Fruit fly (Drosophila melanogaster) whole organism: ENCODE data around the gene daed.

Experiments
- CG8478 ChIP-seq: fragments of >200 bp; optimal IDR thresholded peaks from 2 replicates; lab custom pipeline; 2018; ENCODE audit warnings: inconsistent platforms
- pan ChIP-seq: fragments of >200 bp; optimal IDR thresholded peaks from 2 replicates; lab custom pipeline; 2017
- psq ChIP-seq: fragments of >200 bp; optimal IDR thresholded peaks from 2 replicates; lab custom pipeline; 2017
- usp ChIP-seq: fragments of >200 bp; optimal IDR thresholded peaks from 2 replicates; lab custom pipeline; 2017; ENCODE audit warnings: missing biosample characterization, missing genetic modification characterization, mixed read lengths

DNA sequence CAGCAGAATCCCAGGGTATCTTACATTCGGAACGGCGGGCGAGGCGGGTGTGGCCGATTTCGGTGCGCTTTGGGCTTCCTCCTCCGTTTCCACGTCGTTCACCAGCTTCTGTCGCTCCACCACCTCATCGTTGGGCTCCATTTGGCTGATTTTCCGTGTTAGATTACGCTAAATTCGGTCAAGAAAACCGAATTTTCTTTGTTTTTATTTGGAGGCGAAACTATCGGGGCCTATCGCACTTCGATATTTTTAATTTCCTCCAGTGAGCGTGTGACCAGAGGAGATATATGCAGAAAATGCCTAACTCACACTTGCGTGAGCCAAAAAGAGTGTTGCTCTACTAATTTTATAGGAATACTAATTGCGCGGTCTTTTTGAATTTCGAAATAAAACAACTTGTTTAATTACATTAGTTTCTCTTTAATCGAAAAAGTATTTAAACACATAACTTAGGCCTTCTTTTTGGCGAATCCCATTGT, 23.9 kb downstream of the daed start, which contains the start of gene CG10874:
- TF ChIP-seq usp (GFP tag; lab: Kevin White, UChicago), result no peak
- TF ChIP-seq psq (lab: Kevin White, UChicago), result no peak
- TF ChIP-seq CG8478, result no peak
- no peak for TF ChIP-seq pan (lab: Kevin White, UChicago)
